Worm (Caenorhabditis elegans): ENCODE measurements around the gene T07G12.2.

T07G12.2 gene

DNA sequence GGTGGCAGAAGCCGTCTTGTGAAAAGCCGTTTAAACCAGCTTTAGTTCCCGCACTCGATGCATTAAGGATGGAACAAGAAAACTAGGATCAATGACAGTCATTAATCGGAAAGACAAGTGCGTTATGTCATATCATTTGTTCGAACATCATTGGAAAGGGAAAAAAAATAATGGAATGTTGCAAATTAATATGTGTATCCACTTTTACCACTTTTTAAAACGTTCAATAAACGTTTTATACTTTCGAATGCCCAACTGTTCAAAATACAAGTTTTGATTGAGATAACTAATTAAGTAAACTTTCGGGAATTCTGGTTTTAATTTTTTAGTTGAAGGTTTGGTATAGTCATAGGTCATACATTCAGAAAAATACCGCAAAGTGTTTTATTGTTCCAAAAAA, 15.4 kb upstream of the T07G12.2 start, which contains the start of gene C02F4.4:
TSS of gene C02F4.4 (minus strand) at position 101 of the 400 bp plus-strand sequence.
- no peak for TF ChIP-seq hlh-8 (tag; optimal IDR thresholded peaks at IDR 0.05)
- TF ChIP-seq sox-2 (GFP tag; IDR thresholded peaks at IDR 0.05): no peak
- no peak for TF ChIP-seq odd-2 (tag; optimal IDR thresholded peaks at IDR 0.05)
- TF ChIP-seq hlh-15 (tag; optimal IDR thresholded peaks at IDR 0.05): no peak
- no peak for TF ChIP-seq ahr-1 (tag; optimal IDR thresholded peaks at IDR 0.05)

- TF ChIP-seq ceh-22 (tag; optimal IDR thresholded peaks at IDR 0.05) (no peak), F13H6.1 (tag; optimal IDR thresholded peaks at IDR 0.05) (no peak), ceh-18 (tag; optimal IDR thresholded peaks at IDR 0.05) (no peak), ets-4 (tag; optimal IDR thresholded peaks at IDR 0.05) (no peak), mec-3 (tag; optimal IDR thresholded peaks at IDR 0.05; ENCODE audit: borderline replicate concordance) (no peak), ceh-34 (tag; optimal IDR thresholded peaks at IDR 0.05) (no peak), ceh-30 (tag; optimal IDR thresholded peaks at IDR 0.05) (no peak), ceh-19 (GFP tag; optimal IDR thresholded peaks at IDR 0.05) (no peak), nhr-232 (tag; optimal IDR thresholded peaks at IDR 0.05) (no peak), elt-4 (tag; optimal IDR thresholded peaks at IDR 0.05) (no peak), hlh-13 (GFP tag; optimal IDR thresholded peaks at IDR 0.05) (no peak), pax-1 (tag; optimal IDR thresholded peaks at IDR 0.05) (no peak), ceh-6 (GFP tag; optimal IDR thresholded peaks at IDR 0.05) (no peak), sox-4 (tag; optimal IDR thresholded peaks at IDR 0.05) (no peak), eyg-1 (tag; optimal IDR thresholded peaks at IDR 0.05) (no peak), hlh-8 (tag; optimal IDR thresholded peaks at IDR 0.05) (no peak), ahr-1 (tag; optimal IDR thresholded peaks at IDR 0.05) (no peak)
Measured at ce11 chrIV:10518652-10519051, 11.9 kb upstream of the T07G12.2 start.

DNA sequence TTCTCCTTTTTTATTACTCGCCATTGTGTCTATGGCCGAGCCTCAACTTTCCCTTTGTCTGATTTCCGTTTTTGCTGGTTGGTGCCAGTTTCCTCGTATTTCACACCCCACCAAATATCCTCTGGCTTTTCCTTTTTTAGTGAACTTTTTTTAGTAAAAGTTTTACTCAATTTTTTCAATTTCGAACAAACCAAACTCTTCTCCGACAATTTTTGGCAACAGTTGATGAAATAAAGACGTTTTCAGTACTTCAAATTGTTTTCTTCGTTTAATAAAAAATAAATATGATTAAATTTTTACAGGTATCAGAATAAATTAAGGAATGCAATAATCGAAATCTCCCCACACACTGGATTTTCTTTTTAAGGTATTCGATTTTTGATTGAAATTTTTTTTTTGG, 9.4 kb upstream of the T07G12.2 start, which contains the start of gene cal-4:
TSS of gene cal-4 (plus strand) at position 301 of the 400 bp plus-strand sequence.
- TF ChIP-seq lim-6 (tag; optimal IDR thresholded peaks at IDR 0.05) (no peak), pqm-1 (tag; optimal IDR thresholded peaks at IDR 0.05) (no peak), ceh-30 (tag; optimal IDR thresholded peaks at IDR 0.05) (no peak), syd-9 (tag; optimal IDR thresholded peaks at IDR 0.05) (no peak), unc-3 (GFP tag; conservative IDR thresholded peaks at IDR 0.05) (no peak), unc-3 (tag; optimal IDR thresholded peaks at IDR 0.05) (no peak), rnt-1 (tag; optimal IDR thresholded peaks at IDR 0.05) (no peak), hlh-6 (tag; optimal IDR thresholded peaks at IDR 0.05) (no peak), madf-2 (tag; optimal IDR thresholded peaks at IDR 0.05) (no peak), hlh-30 (tag; optimal IDR thresholded peaks at IDR 0.05; ENCODE audit: insufficient read depth) (no peak), che-1 (tag; optimal IDR thresholded peaks at IDR 0.05) (no peak), hlh-15 (tag; optimal IDR thresholded peaks at IDR 0.05) (no peak), nhr-11 (tag; optimal IDR thresholded peaks at IDR 0.05) (no peak)

DNA sequence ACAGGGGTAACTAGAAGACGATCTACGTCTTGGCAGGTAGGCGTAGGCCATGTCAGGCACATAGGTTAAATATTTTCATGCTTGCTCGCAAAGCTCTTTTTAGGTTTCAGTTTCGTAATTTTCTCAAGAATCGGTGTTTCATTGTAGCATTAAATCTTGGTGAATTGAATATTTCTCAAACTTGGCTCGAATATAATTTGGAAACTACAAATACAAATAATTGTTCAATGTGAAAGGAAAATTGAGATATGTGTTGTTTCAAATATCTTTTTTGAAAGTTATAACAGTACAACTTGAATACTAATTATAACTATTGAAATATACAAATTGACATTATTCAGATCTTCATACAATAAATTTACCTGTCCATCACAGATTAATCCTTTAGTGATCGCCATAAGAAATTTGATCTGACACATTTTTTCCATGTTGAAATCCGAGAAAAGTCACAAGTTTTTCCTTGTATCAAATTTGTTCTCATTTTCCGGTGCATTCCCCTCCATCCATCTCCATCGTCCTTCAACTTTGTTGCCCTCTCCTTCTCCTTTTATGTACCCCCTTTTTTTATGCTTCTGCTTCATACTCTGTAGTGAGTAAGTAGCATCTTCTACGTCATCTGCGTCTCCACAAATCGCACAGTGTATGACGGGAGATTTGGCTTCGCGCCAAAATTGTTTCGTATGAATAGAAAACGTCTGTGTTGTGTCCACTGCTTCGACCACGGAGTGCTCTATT, 6.2 kb upstream of the T07G12.2 start, which contains the start of gene C02F4.5:
TSS of gene C02F4.5 (minus strand) at position 51 of the 735 bp plus-strand sequence.
- TF ChIP-seq unc-42 (tag; optimal IDR thresholded peaks at IDR 0.05): peak; percentile 27
- no peak for TF ChIP-seq tbx-7 (tag; optimal IDR thresholded peaks at IDR 0.05)

ce11 chrIV:10533639-10534038, 3.1 kb downstream of the T07G12.2 start, which contains the start of gene T07G12.3:
TSS of gene T07G12.3 (plus strand) at chrIV:10533939.
- TF ChIP-seq F13H6.1 (tag; optimal IDR thresholded peaks at IDR 0.05): no peak
- no peak for TF ChIP-seq dve-1 (tag; optimal IDR thresholded peaks at IDR 0.05)
- no peak for TF ChIP-seq pag-3 (tag; optimal IDR thresholded peaks at IDR 0.05; ENCODE audit: borderline replicate concordance)
- no peak for TF ChIP-seq zip-5 (tag; optimal IDR thresholded peaks at IDR 0.05)
- TF ChIP-seq ceh-9 (tag; optimal IDR thresholded peaks at IDR 0.05): no peak
